Fruit fly (Drosophila melanogaster): ENCODE data around the gene baz.

DNA sequence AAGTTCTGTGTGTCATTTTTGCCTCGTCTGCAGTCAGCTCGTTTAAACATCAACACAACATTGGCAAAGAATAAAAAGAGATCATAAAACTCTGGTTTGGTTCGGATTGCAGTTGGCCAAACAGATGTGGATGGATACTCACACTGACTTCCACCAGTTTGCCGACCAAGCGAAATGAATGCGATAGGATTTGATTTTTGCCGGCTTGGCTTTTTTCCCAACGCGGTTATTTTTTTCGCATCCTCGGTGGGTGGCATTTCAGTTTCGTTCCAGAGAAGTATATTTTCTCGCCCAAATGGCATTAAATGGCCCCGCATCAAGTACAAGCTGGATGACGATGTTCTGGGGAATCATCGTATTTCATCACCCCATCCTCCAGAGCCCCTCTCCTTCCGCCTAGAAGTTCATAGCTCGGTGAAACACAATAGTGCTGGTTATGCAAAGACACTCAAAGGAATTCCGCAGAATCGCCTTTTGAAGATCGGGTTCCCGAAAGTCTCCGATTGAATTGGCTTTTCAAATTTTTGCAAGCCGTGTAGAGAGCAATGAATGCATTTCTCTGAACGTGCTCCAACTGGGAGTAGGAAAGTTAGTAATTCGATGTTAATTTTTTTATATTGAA, 49.1 kb upstream of the baz start:
- TF ChIP-seq Hr39 (GFP tag; optimal IDR thresholded peaks at IDR 0.05): no peak
- TF ChIP-seq Sox102F (GFP tag; optimal IDR thresholded peaks at IDR 0.05): no peak
- no peak for TF ChIP-seq esn (GFP tag; optimal IDR thresholded peaks at IDR 0.05)
- no peak for TF ChIP-seq CG9139 (GFP tag; optimal IDR thresholded peaks at IDR 0.05)
- no peak for TF ChIP-seq CG31627 (GFP tag; optimal IDR thresholded peaks at IDR 0.05)
- no peak for TF ChIP-seq eg (GFP tag; IDR thresholded peaks at IDR 0.05)
- TF ChIP-seq salr (GFP tag; optimal IDR thresholded peaks at IDR 0.05): no peak
- no peak for TF ChIP-seq Sox14 (GFP tag; optimal IDR thresholded peaks at IDR 0.05)
- TF ChIP-seq Blimp-1 (GFP tag; optimal IDR thresholded peaks at IDR 0.05): no peak
- no peak for TF ChIP-seq fd85E (GFP tag; optimal IDR thresholded peaks at IDR 0.05)
- no peak for TF ChIP-seq CG7368 (GFP tag; optimal IDR thresholded peaks at IDR 0.05)
- TF ChIP-seq CG11294 (GFP tag; IDR thresholded peaks at IDR 0.05): no peak

Measured in whole organism, prepupa.